Fruit fly (Drosophila melanogaster): Measurements from ENCODE around the gene Sh3beta.

DNA sequence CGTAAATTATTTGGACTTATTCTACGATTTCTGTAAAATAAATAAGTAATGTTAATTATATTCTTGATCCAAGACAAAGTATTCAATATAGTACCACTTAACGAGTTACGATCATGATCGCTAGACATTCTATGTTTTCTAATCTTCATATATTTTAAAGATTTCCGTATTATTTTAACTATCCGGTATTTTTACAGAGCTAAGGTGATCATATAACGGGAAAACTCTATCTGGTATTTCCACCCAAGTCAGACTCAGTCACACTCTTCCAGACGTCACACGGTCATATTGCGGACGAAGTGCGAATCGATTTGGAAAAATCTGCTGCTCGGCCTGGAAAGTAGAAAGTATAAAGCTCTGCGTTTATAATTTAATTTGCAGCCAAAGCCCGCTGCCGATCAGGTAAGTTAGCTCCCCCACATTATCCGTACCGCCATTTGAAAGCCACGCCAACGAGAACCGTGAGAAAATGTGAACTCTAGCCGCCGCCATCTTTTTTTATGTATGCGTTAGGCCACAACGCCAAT is 29.8 kb downstream of the Sh3beta start, which contains the start of the genes lark and eco:
- TF ChIP-seq corto (GFP tag; optimal IDR thresholded peaks at IDR 0.05) (no peak), toy (GFP tag; IDR thresholded peaks at IDR 0.05) (no peak), klu (GFP tag; IDR thresholded peaks at IDR 0.05) (no peak), Dad (GFP tag; optimal IDR thresholded peaks at IDR 0.05) (no peak)
